Worm (Caenorhabditis elegans) whole organism, mixed stage, embryonic: ENCODE results near the gene coh-3.

Experiments
- blmp-1 ChIP-seq: fragments of 150-350 bp; optimal IDR thresholded peaks from 2 replicates; lab custom pipeline; 2014; ENCODE audit warnings: missing biosample characterization, missing genetic modification characterization
- lin-13 ChIP-seq: fragments of 150-350 bp; optimal IDR thresholded peaks from 2 replicates; lab custom pipeline; 2014; ENCODE audit warnings: missing biosample characterization, missing genetic modification characterization
- mep-1 ChIP-seq: fragments of 150-350 bp; optimal IDR thresholded peaks from 2 replicates; lab custom pipeline; 2017; ENCODE audit warnings: missing biosample characterization, missing genetic modification reagents, missing genetic modification characterization, inconsistent platforms
- mls-2 ChIP-seq: sonication (generic microtip); optimal IDR thresholded peaks from 2 replicates; lab custom pipeline; 2016; ENCODE audit warnings: mild to moderate bottlenecking, missing genetic modification characterization, moderate library complexity, missing compliant biosample characterization
- nhr-237 ChIP-seq: fragments of 150-350 bp; optimal IDR thresholded peaks from 2 replicates; lab custom pipeline; 2014; ENCODE audit warnings: missing biosample characterization, missing genetic modification characterization
- sptf-1 ChIP-seq: sonication (generic microtip); optimal IDR thresholded peaks from 2 replicates; lab custom pipeline; 2017; ENCODE audit warnings: mild to moderate bottlenecking, missing genetic modification characterization, moderate library complexity, missing compliant biosample characterization
- ztf-11 ChIP-seq: fragments of 150-350 bp; optimal IDR thresholded peaks from 2 replicates; lab custom pipeline; 2014; ENCODE audit warnings: missing biosample characterization, missing genetic modification characterization

DNA sequence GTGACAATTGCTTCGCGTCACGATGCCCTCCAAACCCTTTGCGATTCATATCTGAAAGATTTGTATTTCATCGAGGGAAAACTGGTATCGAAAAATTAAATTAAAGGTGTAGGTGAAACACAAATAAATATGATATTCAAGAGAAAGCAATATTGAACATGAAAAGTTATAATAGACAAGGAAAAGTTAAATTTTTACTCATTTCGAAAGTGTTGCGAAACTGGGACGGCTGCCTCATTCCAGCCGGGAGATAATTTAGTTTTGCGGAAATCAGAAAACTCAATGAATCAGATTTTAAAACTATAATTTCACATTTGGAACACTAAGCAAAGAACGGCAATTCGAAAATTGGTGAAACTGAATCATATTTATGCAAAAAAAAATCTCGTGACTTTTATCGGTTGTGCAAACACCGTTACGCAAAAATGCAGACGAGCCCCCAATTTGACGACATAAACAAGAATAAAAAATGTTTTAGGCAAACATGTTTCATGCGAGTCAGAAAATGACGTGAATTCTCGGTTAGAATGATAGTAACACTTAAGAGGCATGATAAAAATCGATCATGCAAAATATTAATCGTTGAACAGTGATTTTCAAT is 42.2 kb upstream of the coh-3 start, which contains the start of the genes nxf-1 and C15H11.11:
- no peak for TF ChIP-seq ztf-11 (tag; lab: Kevin White, UChicago)
- TF ChIP-seq nhr-237 (tag; lab: Kevin White, UChicago): no peak
- no peak for TF ChIP-seq blmp-1 (tag; lab: Kevin White, UChicago)
- TF ChIP-seq mep-1 (tag; lab: Kevin White, UChicago): no peak
- TF ChIP-seq sptf-1 (tag; lab: Kevin White, UChicago): no peak
- TF ChIP-seq lin-13 (tag; lab: Kevin White, UChicago): no peak
- TF ChIP-seq mls-2 (tag; lab: Kevin White, UChicago): no peak
